Fruit fly (Drosophila melanogaster): Measurements from ENCODE around the gene Tie.

DNA sequence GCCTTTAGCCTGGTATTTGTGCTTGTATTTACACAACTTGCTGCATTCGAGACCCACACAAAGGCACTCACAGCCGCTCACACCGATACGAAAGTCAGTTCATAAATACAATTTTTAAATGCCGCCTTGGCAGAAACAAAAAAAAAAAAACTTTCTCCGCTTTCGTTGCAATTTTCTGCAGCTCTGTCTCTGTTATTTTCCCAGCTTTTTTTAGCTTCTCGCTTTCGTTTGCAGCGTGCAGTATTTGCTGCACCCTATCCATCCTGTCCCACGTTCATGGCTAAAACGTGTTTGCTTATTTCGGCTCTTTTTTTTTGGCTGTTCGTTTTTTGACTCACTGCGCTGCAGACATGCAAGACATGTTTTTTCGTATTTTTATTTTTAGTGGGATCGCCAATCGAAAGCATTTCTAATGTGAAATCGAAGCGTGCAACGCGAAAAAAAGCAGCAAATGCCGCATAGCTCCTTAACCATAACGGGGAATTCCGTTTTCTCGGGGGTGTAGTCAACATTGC, 12.5 kb downstream of the Tie start:
- TF ChIP-seq scrt (GFP tag; optimal IDR thresholded peaks at IDR 0.05) (no peak), CG31365 (tag; optimal IDR thresholded peaks at IDR 0.05) (no peak), CG7928 (GFP tag; optimal IDR thresholded peaks at IDR 0.05) (no peak), CG9932 (GFP tag; IDR thresholded peaks at IDR 0.05) (no peak), ap (GFP tag; IDR thresholded peaks at IDR 0.05) (no peak), phol (tag; optimal IDR thresholded peaks at IDR 0.05) (no peak), eve (GFP tag; optimal IDR thresholded peaks at IDR 0.05) (no peak), CG8281 (tag; optimal IDR thresholded peaks at IDR 0.05) (no peak), esg (GFP tag; conservative IDR thresholded peaks at IDR 0.05) (no peak), CG43689 (GFP tag; IDR thresholded peaks at IDR 0.05) (no peak)

Measured in whole organism, embryonic.